Worm (Caenorhabditis elegans) whole organism, young adult: Measurements from ENCODE around the gene nhr-124.

ENCODE experiments used
- B0336.3 ChIP-seq: fragments of 200-800 bp; sonication (Bioruptor generic); IDR thresholded peaks from 2 replicates; pipeline ENCODE4 v1.3.6; 2022; ENCODE audit warnings: missing genetic modification characterization, missing compliant biosample characterization
- D2030.7 ChIP-seq: fragments of 200-800 bp; sonication (Bioruptor generic); IDR thresholded peaks from 2 replicates; pipeline ENCODE4 v1.3.6; 2022; ENCODE audit warnings: missing genetic modification reagents, missing genetic modification characterization, missing compliant biosample characterization
- F49E8.2 ChIP-seq: sonication (generic microtip); optimal IDR thresholded peaks from 3 replicates; lab custom pipeline; 2017; ENCODE audit warnings: missing genetic modification characterization, mild to moderate bottlenecking, missing compliant biosample characterization, antibody characterized with exemption, moderate library complexity; ENCODE audit not compliant: insufficient read depth
- F57C9.4 ChIP-seq: sonication (generic microtip); optimal IDR thresholded peaks from 2 replicates; lab custom pipeline; 2017; ENCODE audit warnings: mild to moderate bottlenecking, missing genetic modification characterization, missing compliant biosample characterization
- K11D2.4 ChIP-seq: fragments of 200-800 bp; sonication (Bioruptor generic); IDR thresholded peaks from 2 replicates; pipeline ENCODE4 v1.3.6; 2022; ENCODE audit warnings: missing genetic modification reagents, missing genetic modification characterization, missing compliant biosample characterization
- Y53F4B.3 ChIP-seq: fragments of 200-800 bp; sonication (Bioruptor generic); IDR thresholded peaks from 2 replicates; pipeline ENCODE4 v1.3.6; 2022; ENCODE audit warnings: missing genetic modification reagents, missing genetic modification characterization, missing compliant biosample characterization
- Y56A3A.18 ChIP-seq: fragments of 200-800 bp; sonication (Bioruptor generic); IDR thresholded peaks from 2 replicates; pipeline ENCODE4 v1.3.6; 2022; ENCODE audit warnings: missing genetic modification reagents, missing genetic modification characterization, missing compliant biosample characterization
- Y79H2A.3 ChIP-seq: fragments of 200-800 bp; sonication (Bioruptor generic); conservative IDR thresholded peaks from 2 replicates; pipeline ENCODE4 v1.3.6; 2022; ENCODE audit warnings: missing genetic modification reagents, missing genetic modification characterization, missing compliant biosample characterization
- ama-1 ChIP-seq, 3 experiments: fragments of 150-350 bp in 1 of 3; sonication (generic microtip) in 2 of 3; optimal IDR thresholded peaks; 2 replicates each; lab custom pipeline; 2014 to 2018; ENCODE audit warnings: missing biosample characterization in 2 of 3, missing genetic modification characterization in 2 of 3, missing genetic modification reagents in 2 of 3
- atf-7 ChIP-seq: sonication (generic microtip); optimal IDR thresholded peaks from 2 replicates; lab custom pipeline; 2017; ENCODE audit warnings: mild to moderate bottlenecking, missing genetic modification characterization, missing compliant biosample characterization
- attf-5 ChIP-seq: fragments of 200-800 bp; sonication (Bioruptor generic); optimal IDR thresholded peaks from 2 replicates; lab custom pipeline; 2018; ENCODE audit warnings: mild to moderate bottlenecking, missing genetic modification characterization, missing compliant biosample characterization
- attf-6 ChIP-seq: fragments of 200-800 bp; sonication (Bioruptor generic); IDR thresholded peaks from 2 replicates; pipeline ENCODE4 v1.3.6; 2022; ENCODE audit warnings: missing genetic modification reagents, missing genetic modification characterization, missing compliant biosample characterization
- ceh-79 ChIP-seq: sonication (generic microtip); optimal IDR thresholded peaks from 2 replicates; lab custom pipeline; 2017; ENCODE audit warnings: mild to moderate bottlenecking, missing genetic modification characterization, missing compliant biosample characterization
- dpl-1 ChIP-seq: fragments of 150-350 bp; optimal IDR thresholded peaks from 2 replicates; lab custom pipeline; 2014; ENCODE audit warnings: missing biosample characterization, missing genetic modification reagents, missing genetic modification characterization
- egl-44 ChIP-seq: fragments of 200-800 bp; sonication (Bioruptor generic); IDR thresholded peaks from 2 replicates; pipeline ENCODE4 v1.3.6; 2022; ENCODE audit warnings: missing genetic modification reagents, missing genetic modification characterization, missing compliant biosample characterization
- egrh-3 ChIP-seq: fragments of 200-800 bp; sonication (Bioruptor generic); IDR thresholded peaks from 2 replicates; pipeline ENCODE4 v1.3.6; 2022; ENCODE audit warnings: missing genetic modification reagents, missing genetic modification characterization, missing compliant biosample characterization
- ets-4 ChIP-seq: fragments of 200-800 bp; sonication (Bioruptor generic); optimal IDR thresholded peaks from 2 replicates; lab custom pipeline; 2018; ENCODE audit warnings: mild to moderate bottlenecking, missing genetic modification characterization, missing compliant biosample characterization
- fkh-3 ChIP-seq: sonication (generic microtip); optimal IDR thresholded peaks from 2 replicates; lab custom pipeline; 2016; ENCODE audit warnings: mild to moderate bottlenecking, missing genetic modification characterization, missing compliant biosample characterization
- gei-17 ChIP-seq: fragments of 200-800 bp; sonication (Bioruptor generic); optimal IDR thresholded peaks from 2 replicates; lab custom pipeline; 2018; ENCODE audit warnings: mild to moderate bottlenecking, missing genetic modification characterization, missing compliant biosample characterization
- hrde-1 ChIP-seq: sonication (generic microtip); optimal IDR thresholded peaks from 2 replicates; lab custom pipeline; 2016; ENCODE audit warnings: missing genetic modification characterization, mild to moderate bottlenecking, missing compliant biosample characterization, moderate library complexity, missing genotype, missing genetic modification reagents, borderline replicate concordance
- lag-1 ChIP-seq: fragments of 200-800 bp; sonication (Bioruptor generic); IDR thresholded peaks from 2 replicates; pipeline ENCODE4 v1.3.6; 2022; ENCODE audit warnings: missing genetic modification reagents, missing genetic modification characterization, missing compliant biosample characterization
- lin-26 ChIP-seq: fragments of 200-800 bp; sonication (Bioruptor generic); IDR thresholded peaks from 2 replicates; pipeline ENCODE4 v1.3.6; 2022; ENCODE audit warnings: missing genetic modification reagents, missing genetic modification characterization, missing compliant biosample characterization
- lsy-27 ChIP-seq: sonication (generic microtip); optimal IDR thresholded peaks from 2 replicates; lab custom pipeline; 2017; ENCODE audit warnings: missing genetic modification characterization, mild to moderate bottlenecking, missing compliant biosample characterization, antibody characterized with exemption, missing genotype, borderline replicate concordance; ENCODE audit not compliant: insufficient read depth
- madf-6 ChIP-seq: fragments of 200-800 bp; sonication (Bioruptor generic); IDR thresholded peaks from 2 replicates; pipeline ENCODE4 v1.3.6; 2022; ENCODE audit warnings: missing genetic modification reagents, missing genetic modification characterization, missing compliant biosample characterization
- mes-4 ChIP-seq: sonication (generic microtip); optimal IDR thresholded peaks from 2 replicates; lab custom pipeline; 2016; ENCODE audit warnings: missing genotype, missing genetic modification characterization, missing compliant biosample characterization
- nhr-80 ChIP-seq: sonication (generic microtip); optimal IDR thresholded peaks from 2 replicates; lab custom pipeline; 2016; ENCODE audit warnings: missing genetic modification characterization, missing compliant biosample characterization
- nhr-90 ChIP-seq: sonication (generic microtip); optimal IDR thresholded peaks from 2 replicates; lab custom pipeline; 2016; ENCODE audit warnings: missing genotype, mild to moderate bottlenecking, missing genetic modification characterization, missing compliant biosample characterization
- pha-4 ChIP-seq: fragments of 150-350 bp; sonication (generic microtip); optimal IDR thresholded peaks from 2 replicates; lab custom pipeline; 2014; ENCODE audit warnings: missing biosample characterization, missing genetic modification reagents, missing genetic modification characterization
- rcor-1 ChIP-seq: fragments of 200-800 bp; sonication (Bioruptor generic); IDR thresholded peaks from 2 replicates; pipeline ENCODE4 v1.3.6; 2022; ENCODE audit warnings: missing genetic modification reagents, missing genetic modification characterization, missing compliant biosample characterization
- rec-8 ChIP-seq, 2 experiments: sonication (generic microtip); optimal IDR thresholded peaks; 2 replicates each; lab custom pipeline; 2016; ENCODE audit warnings: mild to moderate bottlenecking in 2 of 2, missing genetic modification characterization in 2 of 2, missing genetic modification reagents in 2 of 2, missing genotype in 2 of 2, missing biosample characterization in 1 of 2, missing compliant biosample characterization in 1 of 2, moderate library complexity in 1 of 2
- sdz-38 ChIP-seq: sonication (generic microtip); optimal IDR thresholded peaks from 2 replicates; lab custom pipeline; 2016; ENCODE audit warnings: missing genotype, missing genetic modification characterization, missing compliant biosample characterization
- sea-2 ChIP-seq: fragments of 200-800 bp; sonication (Bioruptor generic); IDR thresholded peaks from 2 replicates; pipeline ENCODE4 v1.3.6; 2022; ENCODE audit warnings: missing genetic modification characterization, missing compliant biosample characterization
- snpc-1.3 ChIP-seq: sonication (generic microtip); optimal IDR thresholded peaks from 2 replicates; lab custom pipeline; 2017; ENCODE audit warnings: missing genetic modification characterization, mild to moderate bottlenecking, missing compliant biosample characterization, antibody characterized with exemption, moderate library complexity, missing genotype, missing genetic modification reagents; ENCODE audit not compliant: insufficient read depth
- snpc-3.4 ChIP-seq: sonication (generic microtip); optimal IDR thresholded peaks from 2 replicates; lab custom pipeline; 2017; ENCODE audit warnings: missing genetic modification characterization, mild to moderate bottlenecking, missing compliant biosample characterization, antibody characterized with exemption, moderate library complexity, missing genotype, missing genetic modification reagents
- unc-62 ChIP-seq: fragments of 150-350 bp; optimal IDR thresholded peaks from 2 replicates; lab custom pipeline; 2014; ENCODE audit warnings: missing biosample characterization, missing genetic modification reagents, missing genetic modification characterization
- ztf-28 ChIP-seq: fragments of 200-800 bp; sonication (Bioruptor generic); IDR thresholded peaks from 2 replicates; pipeline ENCODE4 v1.3.6; 2022; ENCODE audit warnings: missing genetic modification reagents, missing genetic modification characterization, missing compliant biosample characterization
- ztf-6 ChIP-seq: fragments of 200-800 bp; sonication (Bioruptor generic); IDR thresholded peaks from 2 replicates; pipeline ENCODE4 v1.3.6; 2022; ENCODE audit warnings: missing genetic modification reagents, missing genetic modification characterization, missing compliant biosample characterization

nhr-124 gene

ce11 chrV:3891919-3892318, 5.9 kb upstream of the nhr-124 start, which contains the start of gene C17E7.12:
C17E7.12 (minus strand) TSS chrV:3892019.
- no peak for TF ChIP-seq dpl-1
- no peak for TF ChIP-seq egl-44 (GFP tag; lab: Robert Waterston, UW)
- TF ChIP-seq attf-6 (GFP tag; lab: Robert Waterston, UW), result no peak
- no peak for TF ChIP-seq madf-6 (GFP tag; lab: Robert Waterston, UW)
- no peak for TF ChIP-seq Y79H2A.3 (GFP tag; lab: Robert Waterston, UW)
- no peak for TF ChIP-seq B0336.3 (GFP tag; lab: Robert Waterston, UW)
- no peak for TF ChIP-seq lin-26 (GFP tag; lab: Robert Waterston, UW)
- no peak for TF ChIP-seq Y56A3A.18 (GFP tag; lab: Robert Waterston, UW)
- no peak for TF ChIP-seq sdz-38 (tag; lab: Kevin White, UChicago)
- no peak for TF ChIP-seq gei-17
- no peak for TF ChIP-seq ama-1 (optimal IDR thresholded peaks at IDR 0.05; lab: Kevin White, UChicago)
- TF ChIP-seq ama-1 (GFP tag; optimal IDR thresholded peaks at IDR 0.05; lab: Kevin White, UChicago), result no peak
- no peak for TF ChIP-seq egrh-3
- TF ChIP-seq ets-4, result no peak
- no peak for TF ChIP-seq K11D2.4 (GFP tag; lab: Robert Waterston, UW)
- no peak for TF ChIP-seq hrde-1
- TF ChIP-seq lsy-27, result no peak
- TF ChIP-seq ztf-6 (GFP tag; lab: Robert Waterston, UW), result no peak

- TF ChIP-seq atf-7 (no peak), snpc-1.3 (no peak), attf-5 (GFP tag; lab: Kevin White, UChicago) (no peak), F57C9.4 (tag; lab: Kevin White, UChicago) (no peak), pha-4 (tag; lab: Kevin White, UChicago) (no peak), ceh-79 (no peak)
These were observed 4.8 kb upstream of the nhr-124 start, which contains the start of gene C17E7.9 for ce11 chrV:3890761-3891160. C17E7.9 (minus strand) TSS chrV:3890861.

- TF ChIP-seq attf-6 (GFP tag; lab: Robert Waterston, UW) (no peak), rcor-1 (GFP tag; lab: Robert Waterston, UW) (no peak), D2030.7 (GFP tag; lab: Robert Waterston, UW) (no peak), nhr-80 (tag; lab: Kevin White, UChicago) (peak; percentile 8)
These were observed 3.1 kb upstream of the nhr-124 start, which contains the start of gene C17E7.13 for ce11 chrV:3889113-3889512. C17E7.13 (minus strand) TSS chrV:3889288.

- TF ChIP-seq F57C9.4 (tag; lab: Kevin White, UChicago) (no peak), Y53F4B.3 (GFP tag; lab: Robert Waterston, UW) (no peak), ztf-28 (GFP tag; lab: Robert Waterston, UW) (no peak), pha-4 (tag; lab: Kevin White, UChicago) (no peak), D2030.7 (GFP tag; lab: Robert Waterston, UW) (no peak), rec-8 (tag; optimal IDR thresholded peaks at IDR 0.05; lab: Kevin White, UChicago) (no peak), sea-2 (GFP tag; lab: Robert Waterston, UW) (no peak), mes-4 (tag; lab: Kevin White, UChicago) (no peak), snpc-3.4 (no peak), nhr-90 (tag; lab: Kevin White, UChicago) (no peak), lag-1 (GFP tag; lab: Robert Waterston, UW) (no peak), F49E8.2 (tag; lab: Kevin White, UChicago) (no peak), gei-17 (no peak), fkh-3 (no peak), unc-62 (GFP tag; lab: Kevin White, UChicago) (no peak)
These were observed 1.5 kb downstream of the nhr-124 start for ce11 chrV:3884550-3884949.
